Worm (Caenorhabditis elegans): Measurements from ENCODE around the gene R13D11.4.

- TF ChIP-seq klf-2 (GFP tag; conservative IDR thresholded peaks at IDR 0.05) (no peak), ztf-23 (GFP tag; IDR thresholded peaks at IDR 0.05) (no peak), T22C8.4 (GFP tag; IDR thresholded peaks at IDR 0.05) (no peak), ztf-29 (GFP tag; IDR thresholded peaks at IDR 0.05) (no peak), flt-1 (GFP tag; IDR thresholded peaks at IDR 0.05) (no peak), ref-1 (GFP tag; conservative IDR thresholded peaks at IDR 0.05) (no peak), cog-1 (tag; optimal IDR thresholded peaks at IDR 0.05) (no peak)
These were observed at the start of gene R13D11.4 for ce11 chrV:810281-810862.

Measured in whole organism, midembryonic.